Worm (Caenorhabditis elegans): ENCODE results near the gene ugt-49.

ugt-49 gene

ce11 chrV:10341905-10342328 lies 30.2 kb upstream of the ugt-49 start, which contains the start of gene K07C5.13 (continued):
- peak; percentile 93 for TF ChIP-seq madf-3 (GFP tag; IDR thresholded peaks at IDR 0.05)
- TF ChIP-seq lag-1 (GFP tag; IDR thresholded peaks at IDR 0.05): peak; percentile 83; the same call in 1 of the 2 replicates
- peak; percentile 96 for TF ChIP-seq K11D2.4 (GFP tag; IDR thresholded peaks at IDR 0.05)
- TF ChIP-seq dox-1 (GFP tag; IDR thresholded peaks at IDR 0.05): peak; percentile 99
- peak; percentile 64 for TF ChIP-seq lin-54 (GFP tag; optimal IDR thresholded peaks at IDR 0.05)
- peak; percentile 88 for TF ChIP-seq B0336.3 (GFP tag; IDR thresholded peaks at IDR 0.05)
- TF ChIP-seq Y79H2A.3 (GFP tag; conservative IDR thresholded peaks at IDR 0.05): peak; percentile 86
- TF ChIP-seq nhr-80 (tag; optimal IDR thresholded peaks at IDR 0.05): peak; percentile 55
- TF ChIP-seq nhr-90 (tag; optimal IDR thresholded peaks at IDR 0.05): peak; percentile 20
- peak; percentile 38 for TF ChIP-seq madf-10 (tag; optimal IDR thresholded peaks at IDR 0.05)
- TF ChIP-seq ceh-40 (GFP tag; IDR thresholded peaks at IDR 0.05): 0 out of 2 replicates have a peak, but pooled peaks have one; percentile 56
- TF ChIP-seq bed-1 (GFP tag; IDR thresholded peaks at IDR 0.05): 0 out of 2 replicates have a peak, but pooled peaks have one; percentile 51
- 0 out of 2 replicates have a peak, but pooled peaks have one; percentile 45 for TF ChIP-seq Y53F4B.3 (GFP tag; IDR thresholded peaks at IDR 0.05)
- TF ChIP-seq atf-7 (tag; optimal IDR thresholded peaks at IDR 0.05): peak; percentile 64
- peak; percentile 91 for TF ChIP-seq ztf-26 (tag; optimal IDR thresholded peaks at IDR 0.05)
- peak; percentile 70 for TF ChIP-seq tlf-1 (GFP tag; optimal IDR thresholded peaks at IDR 0.05)
- TF ChIP-seq Y67H2A.10 (GFP tag; conservative IDR thresholded peaks at IDR 0.05): peak; percentile 52; the same call in 1 of the 2 replicates
- peak; percentile 84 for TF ChIP-seq hsf-1 (GFP tag; IDR thresholded peaks at IDR 0.05)
- peak; percentile 68; the same call in 1 of the 2 replicates for TF ChIP-seq ztf-6 (GFP tag; IDR thresholded peaks at IDR 0.05)
- TF ChIP-seq F33H1.4 (GFP tag; IDR thresholded peaks at IDR 0.05): peak; percentile 68
- peak; percentile 54 for TF ChIP-seq F52B5.7 (tag; optimal IDR thresholded peaks at IDR 0.05)
- peak; percentile 25 for TF ChIP-seq xnd-1 (tag; optimal IDR thresholded peaks at IDR 0.05)
- peak; percentile 95 for TF ChIP-seq Y53G8AR.9 (GFP tag; conservative IDR thresholded peaks at IDR 0.05)
- TF ChIP-seq tbp1 (GFP tag; optimal IDR thresholded peaks at IDR 0.05): peak; percentile 73
- TF ChIP-seq chd-7 (tag; optimal IDR thresholded peaks at IDR 0.05): peak; percentile 75
- peak; percentile 72; the same call in 1 of the 2 replicates for TF ChIP-seq cebp-2 (GFP tag; IDR thresholded peaks at IDR 0.05)
- peak; percentile 83 for TF ChIP-seq hmg-20 (GFP tag; IDR thresholded peaks at IDR 0.05)
- TF ChIP-seq bed-2 (GFP tag; IDR thresholded peaks at IDR 0.05): peak; percentile 80; the same call in 1 of the 2 replicates
- peak; percentile 83 for TF ChIP-seq repo-1 (tag; optimal IDR thresholded peaks at IDR 0.05)
- TF ChIP-seq C17E4.6 (GFP tag; IDR thresholded peaks at IDR 0.05): peak; percentile 87
- TF ChIP-seq F37B4.10 (GFP tag; IDR thresholded peaks at IDR 0.05): peak; percentile 99

- TF ChIP-seq hmg-20 (GFP tag; IDR thresholded peaks at IDR 0.05) (no peak), F55B11.4 (tag; optimal IDR thresholded peaks at IDR 0.05; ENCODE audit: borderline replicate concordance, insufficient read depth) (no peak), nfya-2 (GFP tag; IDR thresholded peaks at IDR 0.05) (no peak), D2030.7 (GFP tag; IDR thresholded peaks at IDR 0.05) (peak; percentile 15; the same call in 1 of the 2 replicates), xnd-1 (tag; optimal IDR thresholded peaks at IDR 0.05) (no peak), T07F8.4 (tag; optimal IDR thresholded peaks at IDR 0.05) (no peak), athp-1 (tag; optimal IDR thresholded peaks at IDR 0.05) (peak; percentile 74), chd-7 (tag; optimal IDR thresholded peaks at IDR 0.05) (peak; percentile 38), cebp-1 (GFP tag; IDR thresholded peaks at IDR 0.05) (no peak), cebp-1 (tag; optimal IDR thresholded peaks at IDR 0.05) (peak; percentile 9), ama-1 (optimal IDR thresholded peaks at IDR 0.05) (no peak), ama-1 (GFP tag; optimal IDR thresholded peaks at IDR 0.05) (no peak), lsy-27 (tag; optimal IDR thresholded peaks at IDR 0.05; ENCODE audit: borderline replicate concordance, insufficient read depth) (no peak), madf-3 (GFP tag; IDR thresholded peaks at IDR 0.05) (peak; percentile 76), lin-54 (GFP tag; optimal IDR thresholded peaks at IDR 0.05) (peak; percentile 2), K11D2.4 (GFP tag; IDR thresholded peaks at IDR 0.05) (no peak), F39B2.1 (GFP tag; IDR thresholded peaks at IDR 0.05) (peak; percentile 71; the same call in 1 of the 2 replicates), hsf-1 (GFP tag; IDR thresholded peaks at IDR 0.05) (peak; percentile 63), aptf-3 (GFP tag; IDR thresholded peaks at IDR 0.05) (0 out of 2 replicates have a peak, but pooled peaks have one; percentile 71), hmg-1.2 (GFP tag; IDR thresholded peaks at IDR 0.05) (0 out of 2 replicates have a peak, but pooled peaks have one; percentile 6), attf-6 (GFP tag; IDR thresholded peaks at IDR 0.05) (0 out of 2 replicates have a peak, but pooled peaks have one; percentile 17), Y53F4B.3 (GFP tag; IDR thresholded peaks at IDR 0.05) (no peak), Y79H2A.3 (GFP tag; conservative IDR thresholded peaks at IDR 0.05) (peak; percentile 66; the same call in 1 of the 2 replicates), bed-1 (GFP tag; IDR thresholded peaks at IDR 0.05) (no peak), F52B5.7 (tag; optimal IDR thresholded peaks at IDR 0.05) (peak; percentile 8), F10E7.11 (tag; optimal IDR thresholded peaks at IDR 0.05) (peak; percentile 56), let-526 (GFP tag; IDR thresholded peaks at IDR 0.05) (no peak)
Observed at ce11 chrV:10342904-10343303, 29.2 kb upstream of the ugt-49 start, which contains the start of gene K07C5.3. TSS of gene K07C5.3 (plus strand) at chrV:10343032.

All from whole organism, young adult.